Worm (Caenorhabditis elegans) whole organism, L2 larva: ENCODE data around the gene affl-1.

Experiments used
- dmd-4 ChIP-seq: sonication (generic microtip); optimal IDR thresholded peaks from 2 replicates; lab custom pipeline; 2017; ENCODE audit warnings: missing biosample characterization, missing genetic modification characterization
- elt-1 ChIP-seq: fragments of 150-350 bp; optimal IDR thresholded peaks from 2 replicates; lab custom pipeline; 2014; ENCODE audit warnings: missing biosample characterization, missing genetic modification characterization
- lin-39 ChIP-seq: fragments of 150-350 bp; optimal IDR thresholded peaks from 2 replicates; lab custom pipeline; 2014; ENCODE audit warnings: missing biosample characterization, missing genetic modification reagents, missing genetic modification characterization
- mdl-1 ChIP-seq, 2 experiments: fragments of 150-350 bp in 1 of 2; sonication (generic microtip) in 1 of 2; optimal IDR thresholded peaks; 2 replicates each; lab custom pipeline; 2017; ENCODE audit warnings: missing biosample characterization in 2 of 2, missing genetic modification characterization in 2 of 2
- nhr-237 ChIP-seq: fragments of 150-350 bp; optimal IDR thresholded peaks from 2 replicates; lab custom pipeline; 2014; ENCODE audit warnings: missing biosample characterization, missing genetic modification characterization
- nhr-6 ChIP-seq: fragments of 150-350 bp; optimal IDR thresholded peaks from 2 replicates; lab custom pipeline; 2014; ENCODE audit warnings: missing biosample characterization, missing genetic modification characterization
- sma-9 ChIP-seq, 2 experiments: fragments of 150-350 bp in 1 of 2; sonication (generic microtip) in 1 of 2; optimal IDR thresholded peaks; 2 replicates each; lab custom pipeline; 2014 to 2016; ENCODE audit warnings: missing genetic modification characterization in 2 of 2, mild to moderate bottlenecking in 1 of 2, missing biosample characterization in 1 of 2, missing compliant biosample characterization in 1 of 2, missing genetic modification reagents in 1 of 2, moderate library complexity in 1 of 2
- snpc-4 ChIP-seq: fragments of 150-350 bp; optimal IDR thresholded peaks from 2 replicates; lab custom pipeline; 2014; ENCODE audit warnings: missing biosample characterization, missing genetic modification characterization
- ztf-11 ChIP-seq: sonication (generic microtip); optimal IDR thresholded peaks from 2 replicates; lab custom pipeline; 2017; ENCODE audit warnings: missing biosample characterization, missing genetic modification characterization

DNA sequence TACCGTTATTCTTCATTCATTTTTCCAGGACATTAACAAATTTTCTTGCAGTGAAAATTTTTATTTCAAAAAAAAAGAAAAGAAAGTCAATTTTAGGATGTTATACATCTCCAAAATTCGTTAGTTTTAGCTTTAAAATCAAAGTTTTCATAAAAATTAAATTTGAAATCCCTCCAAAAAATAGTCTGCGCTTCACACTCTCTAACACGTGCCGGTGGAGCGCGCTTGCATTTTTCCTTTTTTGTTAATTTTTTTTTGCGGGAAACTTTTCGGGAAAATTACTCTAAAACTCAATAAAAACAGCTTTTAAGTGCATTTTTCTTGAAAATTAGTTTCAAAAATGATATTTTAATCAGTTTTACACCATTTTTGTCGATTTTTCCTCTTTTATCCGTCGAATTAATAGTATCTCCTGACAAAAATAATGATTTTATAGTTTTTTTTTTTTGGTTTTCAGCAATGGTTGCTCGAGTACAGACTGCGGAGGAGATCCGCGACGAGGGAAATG, 51.1 kb downstream of the affl-1 start, which contains the start of gene unc-45:
- TF ChIP-seq nhr-237 (tag; lab: Kevin White, UChicago): no peak
- no peak for TF ChIP-seq sma-9 (GFP tag; optimal IDR thresholded peaks at IDR 0.05; lab: Kevin White, UChicago)
- no peak for TF ChIP-seq sma-9 (tag; optimal IDR thresholded peaks at IDR 0.05; lab: Kevin White, UChicago)
- no peak for TF ChIP-seq dmd-4 (tag; lab: Kevin White, UChicago)
- TF ChIP-seq elt-1: no peak
- TF ChIP-seq nhr-6 (tag; lab: Kevin White, UChicago): no peak
- no peak for TF ChIP-seq snpc-4 (tag; lab: Kevin White, UChicago)
- no peak for TF ChIP-seq lin-39 (tag; lab: Kevin White, UChicago)
- TF ChIP-seq ztf-11 (tag; lab: Kevin White, UChicago): no peak
- TF ChIP-seq mdl-1 (tag; optimal IDR thresholded peaks at IDR 0.05; lab: Kevin White, UChicago): no peak
